Fruit fly (Drosophila melanogaster) whole organism, embryonic: ENCODE data around the gene Vps2.
A peak's percentile ranks its signal among the peaks of the same experiment; 100 is the strongest.

ENCODE experiments used
- CG11504 ChIP-seq: fragments of 200-800 bp; sonication (Bioruptor generic); optimal IDR thresholded peaks from 3 replicates; lab custom pipeline; 2019; ENCODE audit warnings: missing biosample characterization, mild to moderate bottlenecking, missing genetic modification characterization, moderate library complexity
- CG12299 ChIP-seq: fragments of 200-800 bp; sonication (Bioruptor generic); optimal IDR thresholded peaks from 2 replicates; lab custom pipeline; 2018; ENCODE audit warnings: missing biosample characterization, mild to moderate bottlenecking, missing genetic modification characterization
- CG12942 ChIP-seq: fragments of 200-800 bp; sonication (Bioruptor generic); optimal IDR thresholded peaks from 3 replicates; lab custom pipeline; 2016; ENCODE audit warnings: missing biosample characterization, missing genetic modification characterization
- CG14965 ChIP-seq: fragments of 200-800 bp; sonication (Bioruptor generic); optimal IDR thresholded peaks from 2 replicates; lab custom pipeline; 2016; ENCODE audit warnings: missing biosample characterization, missing genetic modification characterization, borderline replicate concordance
- CG15269 ChIP-seq: fragments of 200-800 bp; sonication (Bioruptor generic); optimal IDR thresholded peaks from 2 replicates; lab custom pipeline; 2018; ENCODE audit warnings: missing biosample characterization, mild to moderate bottlenecking, missing genetic modification characterization, moderate library complexity
- CG16815 ChIP-seq: fragments of 200-800 bp; sonication (Bioruptor generic); optimal IDR thresholded peaks from 3 replicates; lab custom pipeline; 2017; ENCODE audit warnings: missing biosample characterization, mild to moderate bottlenecking, missing genetic modification characterization
- CG17568 ChIP-seq: fragments of 200-800 bp; sonication (Bioruptor generic); optimal IDR thresholded peaks from 2 replicates; lab custom pipeline; 2018; ENCODE audit warnings: missing biosample characterization, mild to moderate bottlenecking, missing genetic modification characterization, moderate library complexity
- CG17829 ChIP-seq: fragments of 200-800 bp; optimal IDR thresholded peaks from 2 replicates; lab custom pipeline; 2019; ENCODE audit warnings: missing biosample characterization, mild to moderate bottlenecking, missing genetic modification characterization, moderate library complexity
- CG18262 ChIP-seq: fragments of 200-800 bp; optimal IDR thresholded peaks from 3 replicates; lab custom pipeline; 2019; ENCODE audit warnings: missing biosample characterization, mild to moderate bottlenecking, missing genetic modification characterization, moderate library complexity
- CG18764 ChIP-seq: fragments of 200-800 bp; sonication (Bioruptor generic); optimal IDR thresholded peaks from 3 replicates; lab custom pipeline; 2016; ENCODE audit warnings: missing biosample characterization, missing genetic modification characterization
- CG2202 ChIP-seq: fragments of 200-800 bp; sonication (Bioruptor generic); optimal IDR thresholded peaks from 2 replicates; lab custom pipeline; 2018; ENCODE audit warnings: missing biosample characterization, mild to moderate bottlenecking, missing genetic modification characterization
- CG2712 ChIP-seq: fragments of 200-800 bp; optimal IDR thresholded peaks from 3 replicates; lab custom pipeline; 2019; ENCODE audit warnings: missing biosample characterization, mild to moderate bottlenecking, missing genetic modification characterization, moderate library complexity
- CG31388 ChIP-seq: fragments of 200-800 bp; sonication (Bioruptor generic); optimal IDR thresholded peaks from 2 replicates; lab custom pipeline; 2016; ENCODE audit warnings: missing biosample characterization, missing genetic modification characterization
- CG4328 ChIP-seq: fragments of 200-800 bp; sonication (Bioruptor generic); optimal IDR thresholded peaks from 3 replicates; lab custom pipeline; 2017; ENCODE audit warnings: missing biosample characterization, missing genetic modification reagents, missing genetic modification characterization
- CG5245 ChIP-seq: fragments of 200-800 bp; sonication (Bioruptor generic); optimal IDR thresholded peaks from 3 replicates; lab custom pipeline; 2016; ENCODE audit warnings: missing biosample characterization, missing genetic modification characterization
- CG6765 ChIP-seq: fragments of 200-800 bp; sonication (Bioruptor generic); optimal IDR thresholded peaks from 3 replicates; lab custom pipeline; 2017; ENCODE audit warnings: missing biosample characterization, mild to moderate bottlenecking, missing genetic modification characterization
- CG7839 ChIP-seq: fragments of 200-800 bp; sonication (Bioruptor generic); optimal IDR thresholded peaks from 3 replicates; lab custom pipeline; 2018; ENCODE audit warnings: missing biosample characterization, mild to moderate bottlenecking, missing genetic modification characterization, moderate library complexity
- CG8924 ChIP-seq: fragments of 200-800 bp; optimal IDR thresholded peaks from 3 replicates; lab custom pipeline; 2019; ENCODE audit warnings: missing biosample characterization, mild to moderate bottlenecking, missing genetic modification characterization, moderate library complexity
- Doc3 ChIP-seq: fragments of 200-800 bp; sonication (Bioruptor generic); IDR thresholded peaks from 3 replicates; pipeline ENCODE4 v1.3.6; 2022; ENCODE audit warnings: missing biosample characterization, missing genetic modification characterization; ENCODE audit not compliant: partially characterized antibody
- Gsc ChIP-seq: fragments of 200-800 bp; sonication (Bioruptor generic); IDR thresholded peaks from 2 replicates; pipeline ENCODE4 v1.3.6; 2022; ENCODE audit warnings: missing biosample characterization, missing genetic modification characterization
- H15 ChIP-seq: fragments of 200-800 bp; sonication (Bioruptor generic); IDR thresholded peaks from 3 replicates; pipeline ENCODE4 v1.3.6; 2022; ENCODE audit warnings: missing biosample characterization, missing genetic modification characterization
- Hey ChIP-seq: fragments of 200-800 bp; sonication (Bioruptor generic); optimal IDR thresholded peaks from 3 replicates; lab custom pipeline; 2018; ENCODE audit warnings: missing biosample characterization, mild to moderate bottlenecking, missing genetic modification characterization
- Hsf ChIP-seq: fragments of 200-800 bp; sonication (Bioruptor generic); optimal IDR thresholded peaks from 3 replicates; lab custom pipeline; 2016; ENCODE audit warnings: missing biosample characterization, missing genetic modification characterization
- Jarid2 ChIP-seq: fragments of 200-800 bp; sonication (Bioruptor generic); optimal IDR thresholded peaks from 3 replicates; lab custom pipeline; 2017; ENCODE audit warnings: mild to moderate bottlenecking, missing biosample characterization, missing genetic modification reagents, missing genetic modification characterization
- Kr ChIP-seq: fragments of 200-800 bp; sonication (Bioruptor generic); optimal IDR thresholded peaks from 2 replicates; lab custom pipeline; 2017; ENCODE audit warnings: missing biosample characterization, mild to moderate bottlenecking, missing genetic modification characterization
- MTF-1 ChIP-seq: fragments of 200-800 bp; sonication (Bioruptor generic); optimal IDR thresholded peaks from 2 replicates; lab custom pipeline; 2018; ENCODE audit warnings: missing biosample characterization, mild to moderate bottlenecking, missing genetic modification characterization, borderline replicate concordance
- NFAT ChIP-seq: fragments of 200-800 bp; sonication (Bioruptor generic); IDR thresholded peaks from 2 replicates; pipeline ENCODE4 v1.3.6; 2022; ENCODE audit warnings: missing biosample characterization, missing genetic modification characterization
- Poxn ChIP-seq: fragments of 200-800 bp; sonication (Bioruptor generic); IDR thresholded peaks from 2 replicates; pipeline ENCODE4 v1.3.6; 2022; ENCODE audit warnings: missing biosample characterization, missing genetic modification characterization
- Sry-β ChIP-seq: fragments of 200-800 bp; sonication (Bioruptor generic); optimal IDR thresholded peaks from 2 replicates; lab custom pipeline; 2018; ENCODE audit warnings: missing biosample characterization, mild to moderate bottlenecking, missing genetic modification characterization, moderate library complexity
- Vsx1 ChIP-seq: fragments of 200-800 bp; sonication (Bioruptor generic); optimal IDR thresholded peaks from 2 replicates; lab custom pipeline; 2017; ENCODE audit warnings: missing biosample characterization, mild to moderate bottlenecking, missing genetic modification characterization, missing genetic modification reagents
- YL-1 ChIP-seq: fragments of 200-800 bp; sonication (Bioruptor generic); optimal IDR thresholded peaks from 3 replicates; lab custom pipeline; 2017; ENCODE audit warnings: missing biosample characterization, mild to moderate bottlenecking, missing genetic modification characterization
- cad ChIP-seq: fragments of >200 bp; optimal IDR thresholded peaks from 2 replicates; lab custom pipeline; 2017; ENCODE audit warnings: missing biosample characterization, missing genetic modification characterization
- chinmo ChIP-seq: fragments of 200-800 bp; sonication (Bioruptor generic); IDR thresholded peaks from 4 replicates; pipeline ENCODE4 v1.3.6; 2022; ENCODE audit warnings: missing biosample characterization, missing genetic modification characterization; ENCODE audit not compliant: partially characterized antibody
- emc ChIP-seq: fragments of 200-800 bp; sonication (Bioruptor generic); optimal IDR thresholded peaks from 2 replicates; lab custom pipeline; 2016; ENCODE audit warnings: missing biosample characterization, missing genetic modification characterization
- gt ChIP-seq: fragments of 200-800 bp; sonication (Bioruptor generic); IDR thresholded peaks from 2 replicates; pipeline ENCODE4 v1.3.6; 2022; ENCODE audit warnings: missing biosample characterization, missing genetic modification characterization
- knrl ChIP-seq: fragments of 200-800 bp; sonication (Bioruptor generic); IDR thresholded peaks from 3 replicates; pipeline ENCODE4 v1.3.6; 2022; ENCODE audit warnings: missing biosample characterization, missing genetic modification characterization; ENCODE audit not compliant: partially characterized antibody
- lab ChIP-seq: fragments of 200-800 bp; sonication (Bioruptor generic); optimal IDR thresholded peaks from 3 replicates; lab custom pipeline; 2017; ENCODE audit warnings: missing biosample characterization, missing genetic modification characterization, mild to moderate bottlenecking, moderate library complexity, missing genetic modification reagents
- luna ChIP-seq: fragments of 200-800 bp; sonication (Bioruptor generic); optimal IDR thresholded peaks from 2 replicates; lab custom pipeline; 2016; ENCODE audit warnings: missing biosample characterization, missing genetic modification characterization
- nerfin-1 ChIP-seq: fragments of 200-800 bp; sonication (Bioruptor generic); optimal IDR thresholded peaks from 3 replicates; lab custom pipeline; 2019; ENCODE audit warnings: missing biosample characterization, mild to moderate bottlenecking, missing genetic modification characterization, moderate library complexity
- pros ChIP-seq: fragments of 200-800 bp; sonication (Bioruptor generic); optimal IDR thresholded peaks from 3 replicates; lab custom pipeline; 2019; ENCODE audit warnings: missing biosample characterization, mild to moderate bottlenecking, missing genetic modification characterization, moderate library complexity
- psq ChIP-seq: fragments of 200-800 bp; sonication (Bioruptor generic); optimal IDR thresholded peaks from 2 replicates; lab custom pipeline; 2017; ENCODE audit warnings: missing biosample characterization, missing genetic modification characterization
- pum ChIP-seq: fragments of 200-800 bp; sonication (Bioruptor generic); optimal IDR thresholded peaks from 2 replicates; lab custom pipeline; 2016; ENCODE audit warnings: missing biosample characterization, missing genetic modification characterization
- ranshi ChIP-seq: fragments of 200-800 bp; sonication (Bioruptor generic); IDR thresholded peaks from 2 replicates; pipeline ENCODE4 v1.3.6; 2022; ENCODE audit warnings: missing biosample characterization, missing genetic modification characterization
- ro ChIP-seq: fragments of 200-800 bp; sonication (Bioruptor generic); IDR thresholded peaks from 2 replicates; pipeline ENCODE4 v1.3.6; 2022; ENCODE audit warnings: missing biosample characterization, missing genetic modification characterization
- sd ChIP-seq: fragments of 200-800 bp; sonication (Bioruptor generic); optimal IDR thresholded peaks from 3 replicates; lab custom pipeline; 2018; ENCODE audit warnings: missing biosample characterization, mild to moderate bottlenecking, missing genetic modification characterization, moderate library complexity
- stc ChIP-seq: fragments of 200-800 bp; sonication (Bioruptor generic); IDR thresholded peaks from 2 replicates; pipeline ENCODE4 v1.3.6; 2022; ENCODE audit warnings: missing biosample characterization, missing genetic modification characterization
- tna ChIP-seq: fragments of 200-800 bp; sonication (Bioruptor generic); IDR thresholded peaks from 2 replicates; pipeline ENCODE4 v1.3.6; 2022; ENCODE audit warnings: missing biosample characterization, missing genetic modification characterization; ENCODE audit not compliant: partially characterized antibody
- usp ChIP-seq: fragments of >200 bp; optimal IDR thresholded peaks from 2 replicates; lab custom pipeline; 2017; ENCODE audit warnings: missing biosample characterization, missing genetic modification characterization
- z ChIP-seq: fragments of 200-800 bp; sonication (Bioruptor generic); IDR thresholded peaks from 3 replicates; pipeline ENCODE4 v1.3.6; 2022; ENCODE audit warnings: missing biosample characterization, missing genetic modification characterization

Vps2 gene

dm6 chr3R:26008892-26009539, 43.6 kb upstream of the Vps2 start (continued):
- TF ChIP-seq Hey (tag; lab: Kevin White, UChicago): no peak
- TF ChIP-seq cad (GFP tag; lab: Kevin White, UChicago): no peak
- peak; percentile 69 for TF ChIP-seq psq
- peak; percentile 85 for TF ChIP-seq nerfin-1
- TF ChIP-seq Doc3 (GFP tag; lab: Robert Waterston, UW): no peak
- peak; percentile 93 for TF ChIP-seq CG11504 (tag; lab: Kevin White, UChicago)
- TF ChIP-seq NFAT (GFP tag; lab: Robert Waterston, UW): peak; percentile 46; the same call in 1 of the 2 replicates
- TF ChIP-seq CG18262 (tag; lab: Kevin White, UChicago): peak; percentile 94
- TF ChIP-seq Jarid2 (GFP tag; lab: Kevin White, UChicago): peak; percentile 53
- no peak for TF ChIP-seq tna (GFP tag; lab: Robert Waterston, UW)
- TF ChIP-seq YL-1: no peak
- peak; percentile 52 for TF ChIP-seq MTF-1 (GFP tag; lab: Kevin White, UChicago)
- peak; percentile 83 for TF ChIP-seq sd
- TF ChIP-seq Hsf (GFP tag; lab: Kevin White, UChicago): peak; percentile 91
- peak; percentile 88 for TF ChIP-seq lab (GFP tag; lab: Kevin White, UChicago)
- peak; percentile 93 for TF ChIP-seq CG17829 (tag; lab: Kevin White, UChicago)
- TF ChIP-seq CG15269 (tag; lab: Kevin White, UChicago): peak; percentile 88
- TF ChIP-seq z (GFP tag; lab: Robert Waterston, UW): no peak
- peak; percentile 76 for TF ChIP-seq Vsx1
- peak; percentile 67 for TF ChIP-seq Gsc (GFP tag; lab: Robert Waterston, UW)
- TF ChIP-seq CG12299: peak; percentile 74
- TF ChIP-seq knrl: no peak
- TF ChIP-seq CG12942 (GFP tag; lab: Kevin White, UChicago): peak; percentile 83
- peak; percentile 86 for TF ChIP-seq CG5245 (GFP tag; lab: Kevin White, UChicago)
- peak; percentile 85 for TF ChIP-seq H15
- TF ChIP-seq CG14965: peak; percentile 50
- no peak for TF ChIP-seq usp (GFP tag; lab: Kevin White, UChicago)
- TF ChIP-seq ro (GFP tag; lab: Robert Waterston, UW): peak; percentile 56; the same call in 1 of the 2 replicates
- peak; percentile 95 for TF ChIP-seq CG2712 (tag; lab: Kevin White, UChicago)
- TF ChIP-seq Kr (GFP tag; lab: Kevin White, UChicago): no peak
- TF ChIP-seq pros (GFP tag; lab: Kevin White, UChicago): no peak
- peak; percentile 88 for TF ChIP-seq CG2202 (tag; lab: Kevin White, UChicago)
- TF ChIP-seq stc (GFP tag; lab: Robert Waterston, UW): peak; percentile 86
- peak; percentile 84 for TF ChIP-seq CG18764
- TF ChIP-seq Poxn (GFP tag; lab: Robert Waterston, UW): peak; percentile 63
- peak; percentile 64 for TF ChIP-seq gt (GFP tag; lab: Robert Waterston, UW)
- TF ChIP-seq ranshi (GFP tag; lab: Robert Waterston, UW): peak; percentile 85
- peak; percentile 72 for TF ChIP-seq CG16815 (GFP tag; lab: Kevin White, UChicago)
- peak; percentile 66 for TF ChIP-seq CG6765
- TF ChIP-seq emc (GFP tag; lab: Kevin White, UChicago): peak; percentile 31
- peak; percentile 81 for TF ChIP-seq Sry-β (GFP tag; lab: Kevin White, UChicago)
- 0 out of 4 replicates have a peak, but pooled peaks have one; percentile 22 for TF ChIP-seq chinmo (GFP tag; lab: Robert Waterston, UW)
- TF ChIP-seq CG7839 (tag; lab: Kevin White, UChicago): peak; percentile 93
- TF ChIP-seq CG8924 (tag; lab: Kevin White, UChicago): peak; percentile 93
- TF ChIP-seq CG17568 (GFP tag; lab: Kevin White, UChicago): peak; percentile 86
- peak; percentile 84 for TF ChIP-seq pum (GFP tag; lab: Kevin White, UChicago)
- peak; percentile 55 for TF ChIP-seq luna
- peak; percentile 73 for TF ChIP-seq CG31388 (GFP tag; lab: Kevin White, UChicago)
- TF ChIP-seq CG4328 (GFP tag; lab: Kevin White, UChicago): peak; percentile 60
